Worm (Caenorhabditis elegans): ENCODE measurements around the gene Y69A2AR.23.

Gene Y69A2AR.23

DNA sequence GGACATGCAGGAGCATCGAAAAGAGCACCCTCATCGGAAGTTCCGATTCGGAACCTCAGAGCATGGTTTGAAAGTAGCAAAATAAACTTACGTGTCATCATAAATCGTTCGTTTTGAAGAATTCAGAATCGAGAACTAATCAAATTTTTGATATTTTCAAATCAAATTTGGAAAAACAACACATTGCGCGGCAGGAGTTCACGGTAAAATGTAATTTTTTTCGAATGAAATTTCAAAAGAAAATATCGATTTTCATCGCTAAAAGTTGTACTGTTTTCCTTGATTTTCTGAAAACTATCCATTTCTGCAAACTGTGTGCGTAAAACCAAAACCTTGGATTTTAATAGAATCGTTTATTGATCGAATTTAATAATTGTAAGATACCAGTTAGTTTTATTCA lies 12.5 kb upstream of the Y69A2AR.23 start, which contains the start of gene Y69A2AR.24:
TSS of gene Y69A2AR.24 (minus strand) at position 101 of the 400 bp plus-strand sequence.
- TF ChIP-seq nhr-12 (tag; optimal IDR thresholded peaks at IDR 0.05) (no peak), pag-3 (tag; optimal IDR thresholded peaks at IDR 0.05; ENCODE audit: borderline replicate concordance, insufficient read depth) (no peak), fos-1 (tag; optimal IDR thresholded peaks at IDR 0.05) (no peak), nhr-28 (tag; optimal IDR thresholded peaks at IDR 0.05) (no peak), nhr-20 (tag; optimal IDR thresholded peaks at IDR 0.05) (no peak)

ce11 chrIV:2562071-2562470 lies 10.6 kb upstream of the Y69A2AR.23 start, which contains the start of gene Y69A2AR.50:
TSS of gene Y69A2AR.50 (plus strand) at chrIV:2562371.
- TF ChIP-seq Y116A8C.19 (tag; optimal IDR thresholded peaks at IDR 0.05; ENCODE audit: borderline replicate concordance) (no peak), ceh-90 (tag; optimal IDR thresholded peaks at IDR 0.05) (no peak), nhr-19 (GFP tag; conservative IDR thresholded peaks at IDR 0.05) (no peak), aha-1 (tag; optimal IDR thresholded peaks at IDR 0.05) (no peak), F16B12.6 (tag; optimal IDR thresholded peaks at IDR 0.05) (no peak)

DNA sequence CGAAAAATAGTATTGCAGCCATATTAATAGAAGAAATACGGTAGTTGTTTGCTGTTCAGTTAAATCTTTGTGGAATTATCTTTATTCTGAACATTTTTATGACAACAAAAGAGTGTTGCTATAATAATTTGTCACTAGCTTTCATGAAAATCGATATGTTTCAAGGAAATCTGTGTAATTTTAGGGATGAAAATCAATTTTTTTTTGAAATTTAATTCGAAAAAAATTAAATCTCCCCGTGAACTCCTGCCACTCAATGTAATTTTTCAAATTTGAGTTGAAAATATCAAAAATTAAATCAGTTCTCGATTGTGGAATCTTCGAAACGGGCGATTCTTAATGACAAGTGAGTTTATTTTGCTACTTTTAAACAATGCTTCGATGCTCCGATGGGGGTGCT lies 9.9 kb upstream of the Y69A2AR.23 start, which contains the start of gene Y69A2AR.46:
TSS of gene Y69A2AR.46 (plus strand) at position 301 of the 400 bp plus-strand sequence.
- TF ChIP-seq blmp-1 (tag; optimal IDR thresholded peaks at IDR 0.05), result no peak
- no peak for TF ChIP-seq nhr-90 (tag; optimal IDR thresholded peaks at IDR 0.05; ENCODE audit: poor library complexity)
- TF ChIP-seq mef-2 (tag; optimal IDR thresholded peaks at IDR 0.05), result no peak
- no peak for TF ChIP-seq ceh-8 (GFP tag; optimal IDR thresholded peaks at IDR 0.05)
- TF ChIP-seq unc-30 (tag; optimal IDR thresholded peaks at IDR 0.05), result no peak
- TF ChIP-seq irx-1 (tag; optimal IDR thresholded peaks at IDR 0.05), result no peak
- no peak for TF ChIP-seq sptf-1 (tag; optimal IDR thresholded peaks at IDR 0.05)
- TF ChIP-seq zag-1 (tag; optimal IDR thresholded peaks at IDR 0.05), result no peak
- no peak for TF ChIP-seq nhr-28 (tag; optimal IDR thresholded peaks at IDR 0.05)
- no peak for TF ChIP-seq elt-2 (tag; optimal IDR thresholded peaks at IDR 0.05)
- no peak for TF ChIP-seq hlh-4 (tag; optimal IDR thresholded peaks at IDR 0.05)

DNA sequence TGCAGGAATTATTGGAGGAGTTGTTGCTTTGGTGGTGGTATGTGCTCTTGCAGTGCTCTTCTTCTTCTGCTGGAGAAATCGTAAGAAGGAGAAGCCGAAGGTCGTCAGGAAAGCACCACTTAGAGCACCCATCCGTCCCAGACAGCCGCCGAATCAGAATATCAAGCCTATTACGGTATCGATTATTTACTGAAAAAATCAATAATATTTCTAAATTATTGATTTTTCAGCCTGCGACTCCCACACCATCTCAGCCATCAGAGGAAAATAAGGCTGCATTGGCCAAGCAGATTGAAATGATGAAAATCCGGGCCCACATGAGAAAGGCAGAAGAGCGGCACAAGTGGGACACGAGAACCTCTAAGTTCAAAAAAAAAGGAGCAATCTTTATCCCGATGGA lies 4.7 kb upstream of the Y69A2AR.23 start:
- TF ChIP-seq nhr-20 (tag; optimal IDR thresholded peaks at IDR 0.05), result no peak
- no peak for TF ChIP-seq hlh-17 (GFP tag; optimal IDR thresholded peaks at IDR 0.05; ENCODE audit: borderline replicate concordance)
- no peak for TF ChIP-seq lin-39 (tag; optimal IDR thresholded peaks at IDR 0.05)
- TF ChIP-seq tlp-1 (tag; optimal IDR thresholded peaks at IDR 0.05), result no peak
- TF ChIP-seq zag-1 (tag; optimal IDR thresholded peaks at IDR 0.05), result no peak
- TF ChIP-seq swsn-7 (tag; optimal IDR thresholded peaks at IDR 0.05), result no peak
- TF ChIP-seq snu-23 (GFP tag; optimal IDR thresholded peaks at IDR 0.05), result no peak
- no peak for TF ChIP-seq alr-1 (tag; optimal IDR thresholded peaks at IDR 0.05; ENCODE audit: borderline replicate concordance)
- no peak for TF ChIP-seq unc-98 (GFP tag; IDR thresholded peaks at IDR 0.05)
- no peak for TF ChIP-seq mep-1 (tag; optimal IDR thresholded peaks at IDR 0.05)
- no peak for TF ChIP-seq lin-14 (GFP tag; optimal IDR thresholded peaks at IDR 0.05)
- TF ChIP-seq nhr-76 (tag; optimal IDR thresholded peaks at IDR 0.05), result no peak
- no peak for TF ChIP-seq aly-2 (tag; optimal IDR thresholded peaks at IDR 0.05)
- no peak for TF ChIP-seq lin-35 (GFP tag; optimal IDR thresholded peaks at IDR 0.05)
- TF ChIP-seq ceh-88 (GFP tag; IDR thresholded peaks at IDR 0.05), result no peak
- no peak for TF ChIP-seq C34B4.2 (tag; optimal IDR thresholded peaks at IDR 0.05)

DNA sequence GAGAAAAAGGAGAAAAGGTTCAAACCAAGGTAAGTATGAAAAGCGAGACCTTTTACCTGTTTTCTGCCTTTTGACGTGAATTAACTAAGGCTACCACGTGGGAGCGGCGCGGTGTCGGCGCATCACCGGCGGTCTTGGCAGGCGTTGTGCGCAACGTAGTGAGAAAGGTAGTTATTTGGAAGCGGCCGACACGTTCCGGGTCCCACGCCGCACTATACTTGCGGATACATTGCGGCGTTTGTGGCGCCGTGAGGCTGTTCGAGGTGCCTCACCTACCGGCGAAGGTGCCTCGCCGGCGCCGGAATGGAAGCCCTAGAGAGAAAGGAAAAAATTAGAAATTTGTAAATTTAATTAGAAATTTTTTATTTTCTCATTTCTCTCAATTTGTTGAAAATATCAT lies 1.4 kb upstream of the Y69A2AR.23 start:
- no peak for TF ChIP-seq sup-37 (GFP tag; optimal IDR thresholded peaks at IDR 0.05)
- TF ChIP-seq nhr-12 (tag; optimal IDR thresholded peaks at IDR 0.05), result no peak
- no peak for TF ChIP-seq lin-15B (tag; optimal IDR thresholded peaks at IDR 0.05)
- TF ChIP-seq irx-1 (tag; optimal IDR thresholded peaks at IDR 0.05), result no peak
- TF ChIP-seq pag-3 (tag; optimal IDR thresholded peaks at IDR 0.05; ENCODE audit: borderline replicate concordance, insufficient read depth), result no peak
- no peak for TF ChIP-seq snpc-4 (tag; optimal IDR thresholded peaks at IDR 0.05)
- no peak for TF ChIP-seq rnt-1 (tag; optimal IDR thresholded peaks at IDR 0.05)
- TF ChIP-seq elt-2 (tag; optimal IDR thresholded peaks at IDR 0.05), result no peak
- TF ChIP-seq unc-30 (tag; optimal IDR thresholded peaks at IDR 0.05), result no peak
- TF ChIP-seq swsn-7 (tag; optimal IDR thresholded peaks at IDR 0.05), result no peak
